Fruit fly (Drosophila melanogaster): Measurements from ENCODE around the gene CG7368.

- TF ChIP-seq CG5204 (GFP tag; optimal IDR thresholded peaks at IDR 0.05): no peak
- TF ChIP-seq ovo (GFP tag; optimal IDR thresholded peaks at IDR 0.05): no peak
- TF ChIP-seq CG7101 (tag; optimal IDR thresholded peaks at IDR 0.05): no peak
Observed at dm6 chr3L:11582097-11582496, 14.9 kb upstream of the CG7368 start, which contains the start of gene CG33269.
